Worm (Caenorhabditis elegans) whole organism, mixed stage, embryonic: ENCODE measurements around the gene srx-64.

Source experiments
- bed-3 ChIP-seq: fragments of 200-800 bp; sonication (Bioruptor generic); optimal IDR thresholded peaks from 3 replicates; lab custom pipeline; 2018; ENCODE audit warnings: mild to moderate bottlenecking, missing genetic modification characterization, moderate library complexity, missing compliant biosample characterization
- ces-1 ChIP-seq: fragments of 150-350 bp; optimal IDR thresholded peaks from 2 replicates; lab custom pipeline; 2014; ENCODE audit warnings: missing biosample characterization, missing genetic modification reagents, missing genetic modification characterization
- cnd-1 ChIP-seq: fragments of 200-800 bp; sonication (Bioruptor generic); optimal IDR thresholded peaks from 2 replicates; lab custom pipeline; 2018; ENCODE audit warnings: mild to moderate bottlenecking, missing genetic modification characterization, missing compliant biosample characterization
- elt-3 ChIP-seq: fragments of 150-350 bp; optimal IDR thresholded peaks from 2 replicates; lab custom pipeline; 2014; ENCODE audit warnings: missing biosample characterization, missing genetic modification characterization
- mab-5 ChIP-seq: fragments of 150-350 bp; optimal IDR thresholded peaks from 2 replicates; lab custom pipeline; 2014; ENCODE audit warnings: missing biosample characterization, missing genetic modification characterization
- nhr-28 ChIP-seq: fragments of 150-350 bp; optimal IDR thresholded peaks from 2 replicates; lab custom pipeline; 2014; ENCODE audit warnings: missing biosample characterization, missing genetic modification characterization
- pha-4 ChIP-seq: fragments of 150-350 bp; optimal IDR thresholded peaks from 2 replicates; lab custom pipeline; 2018; ENCODE audit warnings: missing biosample characterization, missing genetic modification reagents, missing genetic modification characterization
- sem-2 ChIP-seq: fragments of 200-800 bp; sonication (Bioruptor generic); optimal IDR thresholded peaks from 2 replicates; lab custom pipeline; 2018; ENCODE audit warnings: mild to moderate bottlenecking, missing genetic modification characterization, missing compliant biosample characterization
- snpc-4 ChIP-seq: fragments of 150-350 bp; optimal IDR thresholded peaks from 2 replicates; lab custom pipeline; 2014; ENCODE audit warnings: missing biosample characterization, missing genetic modification characterization
- unc-39 ChIP-seq: fragments of 150-350 bp; optimal IDR thresholded peaks from 2 replicates; lab custom pipeline; 2014; ENCODE audit warnings: missing biosample characterization, missing genetic modification characterization
- unc-62 ChIP-seq: fragments of 150-350 bp; optimal IDR thresholded peaks from 2 replicates; lab custom pipeline; 2014; ENCODE audit warnings: missing biosample characterization, missing genetic modification reagents, missing genetic modification characterization
- ztf-11 ChIP-seq: fragments of 150-350 bp; optimal IDR thresholded peaks from 2 replicates; lab custom pipeline; 2014; ENCODE audit warnings: missing biosample characterization, missing genetic modification characterization

- TF ChIP-seq pha-4 (no peak), nhr-28 (no peak), unc-39 (tag; lab: Kevin White, UChicago) (no peak), mab-5 (no peak), sem-2 (GFP tag; lab: Kevin White, UChicago) (no peak), ztf-11 (tag; lab: Kevin White, UChicago) (no peak), snpc-4 (no peak), unc-62 (GFP tag; lab: Kevin White, UChicago) (no peak), ces-1 (no peak), elt-3 (tag; lab: Kevin White, UChicago) (no peak), bed-3 (GFP tag; lab: Kevin White, UChicago) (no peak), cnd-1 (tag; lab: Kevin White, UChicago) (no peak)
These were observed 45.2 kb downstream of the srx-64 start, which contains the start of gene str-82 for ce11 chrV:3974361-3974760.
